Fruit fly (Drosophila melanogaster) whole organism, embryonic: ENCODE measurements around the gene Tasp1.

Experiments
- Atf-2 ChIP-seq: fragments of 200-800 bp; sonication (Bioruptor generic); optimal IDR thresholded peaks from 2 replicates; lab custom pipeline; 2016; ENCODE audit warnings: missing biosample characterization, missing genetic modification characterization
- Atf6 ChIP-seq: fragments of 200-800 bp; sonication (Bioruptor generic); IDR thresholded peaks from 2 replicates; pipeline ENCODE4 v1.3.6; 2022; ENCODE audit warnings: missing biosample characterization, missing genetic modification characterization
- CG11456 ChIP-seq: fragments of 200-800 bp; sonication (Bioruptor generic); IDR thresholded peaks from 3 replicates; pipeline ENCODE4 v1.3.6; 2022; ENCODE audit warnings: missing biosample characterization, missing genetic modification characterization
- CG11695 ChIP-seq: fragments of 200-800 bp; sonication (Bioruptor generic); IDR thresholded peaks from 3 replicates; pipeline ENCODE4 v1.3.6; 2022; ENCODE audit warnings: missing biosample characterization, missing genetic modification characterization
- CG12155 ChIP-seq: fragments of 200-800 bp; sonication (Bioruptor generic); optimal IDR thresholded peaks from 3 replicates; lab custom pipeline; 2016; ENCODE audit warnings: missing biosample characterization, missing genetic modification characterization
- CG12236 ChIP-seq: fragments of 200-800 bp; sonication (Bioruptor generic); optimal IDR thresholded peaks from 2 replicates; lab custom pipeline; 2016; ENCODE audit warnings: missing biosample characterization, missing genetic modification characterization
- CG12299 ChIP-seq: fragments of 200-800 bp; sonication (Bioruptor generic); optimal IDR thresholded peaks from 2 replicates; lab custom pipeline; 2018; ENCODE audit warnings: missing biosample characterization, mild to moderate bottlenecking, missing genetic modification characterization
- CG12744 ChIP-seq: fragments of 200-800 bp; sonication (Bioruptor generic); optimal IDR thresholded peaks from 2 replicates; lab custom pipeline; 2016; ENCODE audit warnings: missing biosample characterization, missing genetic modification characterization
- CG15696 ChIP-seq: fragments of 200-800 bp; sonication (Bioruptor generic); optimal IDR thresholded peaks from 2 replicates; lab custom pipeline; 2019; ENCODE audit warnings: missing biosample characterization, mild to moderate bottlenecking, missing genetic modification characterization, moderate library complexity
- CG16779 ChIP-seq: fragments of 200-800 bp; sonication (Bioruptor generic); IDR thresholded peaks from 2 replicates; pipeline ENCODE4 v1.3.6; 2022; ENCODE audit warnings: missing biosample characterization, missing genetic modification characterization
- CG16813 ChIP-seq: fragments of 200-800 bp; sonication (Bioruptor generic); IDR thresholded peaks from 3 replicates; pipeline ENCODE4 v1.3.6; 2022; ENCODE audit warnings: missing biosample characterization, missing genetic modification characterization; ENCODE audit not compliant: partially characterized antibody
- CG18011 ChIP-seq: fragments of 200-800 bp; sonication (Bioruptor generic); optimal IDR thresholded peaks from 2 replicates; lab custom pipeline; 2017; ENCODE audit warnings: missing biosample characterization, missing genetic modification characterization, mild to moderate bottlenecking, moderate library complexity, missing genotype
- CG2202 ChIP-seq: fragments of 200-800 bp; sonication (Bioruptor generic); optimal IDR thresholded peaks from 2 replicates; lab custom pipeline; 2018; ENCODE audit warnings: missing biosample characterization, mild to moderate bottlenecking, missing genetic modification characterization
- CG2875 ChIP-seq: fragments of 200-800 bp; sonication (Bioruptor generic); optimal IDR thresholded peaks from 2 replicates; lab custom pipeline; 2017; ENCODE audit warnings: missing biosample characterization, mild to moderate bottlenecking, missing genetic modification characterization, missing genetic modification reagents
- CG30020 ChIP-seq: fragments of 200-800 bp; optimal IDR thresholded peaks from 2 replicates; lab custom pipeline; 2019; ENCODE audit warnings: missing biosample characterization, mild to moderate bottlenecking, missing genetic modification characterization, moderate library complexity
- CG3726 ChIP-seq: fragments of 200-800 bp; sonication (Bioruptor generic); IDR thresholded peaks from 3 replicates; pipeline ENCODE4, ENCODE4 v1.3.6; 2022; ENCODE audit warnings: missing biosample characterization, missing genetic modification characterization
- CG4854 ChIP-seq: fragments of 200-800 bp; sonication (Bioruptor generic); optimal IDR thresholded peaks from 2 replicates; lab custom pipeline; 2016; ENCODE audit warnings: missing biosample characterization, missing genetic modification characterization, inconsistent platforms
- CG5953 ChIP-seq: fragments of 200-800 bp; sonication (Bioruptor generic); IDR thresholded peaks from 2 replicates; pipeline ENCODE4 v1.3.6; 2022; ENCODE audit warnings: missing biosample characterization, missing genetic modification characterization
- CG6254 ChIP-seq: fragments of 200-800 bp; sonication (Bioruptor generic); optimal IDR thresholded peaks from 3 replicates; lab custom pipeline; 2017; ENCODE audit warnings: mild to moderate bottlenecking, missing biosample characterization, missing genetic modification reagents, missing genetic modification characterization
- CG7928 ChIP-seq: fragments of 200-800 bp; sonication (Bioruptor generic); optimal IDR thresholded peaks from 2 replicates; lab custom pipeline; 2017; ENCODE audit warnings: missing biosample characterization, mild to moderate bottlenecking, missing genetic modification characterization
- CG9609 ChIP-seq: fragments of 200-800 bp; sonication (Bioruptor generic); optimal IDR thresholded peaks from 3 replicates; lab custom pipeline; 2016; ENCODE audit warnings: missing biosample characterization, missing genetic modification characterization
- CoRest ChIP-seq: fragments of 200-800 bp; sonication (Bioruptor generic); optimal IDR thresholded peaks from 3 replicates; lab custom pipeline; 2018; ENCODE audit warnings: missing biosample characterization, mild to moderate bottlenecking, missing genetic modification characterization, moderate library complexity
- Dfd ChIP-seq, 2 experiments: fragments of >200 bp; optimal IDR thresholded peaks; 2 replicates each; lab custom pipeline; 2017; ENCODE audit warnings: missing biosample characterization in 2 of 2, missing genetic modification characterization in 2 of 2
- E2f1 ChIP-seq: fragments of 200-800 bp; sonication (Bioruptor generic); IDR thresholded peaks from 2 replicates; pipeline ENCODE4 v1.3.6; 2022; ENCODE audit warnings: missing biosample characterization, missing genetic modification characterization
- HHEX ChIP-seq: fragments of 200-800 bp; sonication (Bioruptor generic); optimal IDR thresholded peaks from 3 replicates; lab custom pipeline; 2017; ENCODE audit warnings: missing biosample characterization, mild to moderate bottlenecking, missing genetic modification characterization, missing genetic modification reagents
- HLH54F ChIP-seq: fragments of 200-800 bp; sonication (Bioruptor generic); optimal IDR thresholded peaks from 3 replicates; lab custom pipeline; 2016; ENCODE audit warnings: missing biosample characterization, missing genetic modification characterization
- Hand ChIP-seq: fragments of 200-800 bp; sonication (Bioruptor generic); optimal IDR thresholded peaks from 2 replicates; lab custom pipeline; 2017; ENCODE audit warnings: mild to moderate bottlenecking, missing biosample characterization, missing genetic modification reagents, missing genetic modification characterization
- Hr3 ChIP-seq: fragments of 200-800 bp; sonication (Bioruptor generic); optimal IDR thresholded peaks from 3 replicates; lab custom pipeline; 2016; ENCODE audit warnings: missing biosample characterization, missing genetic modification characterization
- Lim3 ChIP-seq: fragments of 200-800 bp; sonication (Bioruptor generic); IDR thresholded peaks from 2 replicates; pipeline ENCODE4 v1.3.6; 2022; ENCODE audit warnings: missing biosample characterization, missing genetic modification characterization
- Lpt ChIP-seq: fragments of >200 bp; optimal IDR thresholded peaks from 2 replicates; lab custom pipeline; 2018; ENCODE audit warnings: missing biosample characterization, missing genetic modification characterization
- MBD-R2 ChIP-seq: fragments of 200-800 bp; sonication (Bioruptor generic); IDR thresholded peaks from 2 replicates; pipeline ENCODE4 v1.3.6; 2022; ENCODE audit warnings: missing biosample characterization, missing genetic modification characterization
- MESR4 ChIP-seq: fragments of 200-800 bp; sonication (Bioruptor generic); optimal IDR thresholded peaks from 2 replicates; lab custom pipeline; 2018; ENCODE audit warnings: missing biosample characterization, mild to moderate bottlenecking, missing genetic modification characterization, moderate library complexity
- MTF-1 ChIP-seq: fragments of 200-800 bp; sonication (Bioruptor generic); optimal IDR thresholded peaks from 2 replicates; lab custom pipeline; 2018; ENCODE audit warnings: missing biosample characterization, mild to moderate bottlenecking, missing genetic modification characterization, borderline replicate concordance
- NC2α ChIP-seq: fragments of 200-800 bp; sonication (Bioruptor generic); optimal IDR thresholded peaks from 2 replicates; lab custom pipeline; 2016; ENCODE audit warnings: missing biosample characterization, missing genetic modification characterization
- Oli ChIP-seq: fragments of 200-800 bp; sonication (Bioruptor generic); optimal IDR thresholded peaks from 2 replicates; lab custom pipeline; 2018; ENCODE audit warnings: missing biosample characterization, mild to moderate bottlenecking, missing genetic modification characterization, moderate library complexity
- Ptx1 ChIP-seq: fragments of 200-800 bp; sonication (Bioruptor generic); IDR thresholded peaks from 2 replicates; pipeline ENCODE4 v1.3.6; 2022; ENCODE audit warnings: missing biosample characterization, missing genetic modification characterization
- Usf ChIP-seq: fragments of 200-800 bp; sonication (Bioruptor generic); optimal IDR thresholded peaks from 2 replicates; lab custom pipeline; 2017; ENCODE audit warnings: missing genotype, missing biosample characterization, missing genetic modification characterization
- ac ChIP-seq: fragments of 200-800 bp; sonication (Bioruptor generic); optimal IDR thresholded peaks from 3 replicates; lab custom pipeline; 2017; ENCODE audit warnings: missing biosample characterization, mild to moderate bottlenecking, missing genetic modification characterization
- chinmo ChIP-seq: fragments of 200-800 bp; sonication (Bioruptor generic); IDR thresholded peaks from 4 replicates; pipeline ENCODE4 v1.3.6; 2022; ENCODE audit warnings: missing biosample characterization, missing genetic modification characterization; ENCODE audit not compliant: partially characterized antibody
- croc ChIP-seq: fragments of 200-800 bp; sonication (Bioruptor generic); conservative IDR thresholded peaks from 3 replicates; pipeline ENCODE4 v1.3.6; 2022; ENCODE audit warnings: missing biosample characterization, missing genetic modification characterization
- dmrt11E ChIP-seq: fragments of 200-800 bp; sonication (Bioruptor generic); optimal IDR thresholded peaks from 3 replicates; lab custom pipeline; 2018; ENCODE audit warnings: missing biosample characterization, mild to moderate bottlenecking, missing genetic modification characterization, moderate library complexity
- esg ChIP-seq: fragments of 200-800 bp; sonication (Bioruptor generic); conservative IDR thresholded peaks from 2 replicates; pipeline ENCODE4 v1.3.6; 2022; ENCODE audit warnings: missing biosample characterization, missing genetic modification characterization
- fru ChIP-seq: fragments of >200 bp; optimal IDR thresholded peaks from 2 replicates; lab custom pipeline; 2017
- hth ChIP-seq: fragments of >200 bp; optimal IDR thresholded peaks from 2 replicates; lab custom pipeline; 2017; ENCODE audit warnings: inconsistent platforms
- mam ChIP-seq: fragments of 200-800 bp; sonication (Bioruptor generic); optimal IDR thresholded peaks from 3 replicates; lab custom pipeline; 2016; ENCODE audit warnings: missing biosample characterization, missing genetic modification characterization
- nmo ChIP-seq: fragments of 200-800 bp; sonication (Bioruptor generic); optimal IDR thresholded peaks from 2 replicates; lab custom pipeline; 2018; ENCODE audit warnings: missing biosample characterization, mild to moderate bottlenecking, missing genetic modification characterization, moderate library complexity
- nom ChIP-seq: fragments of 200-800 bp; sonication (Bioruptor generic); optimal IDR thresholded peaks from 2 replicates; lab custom pipeline; 2017; ENCODE audit warnings: missing biosample characterization, missing genetic modification characterization, mild to moderate bottlenecking, moderate library complexity, missing genetic modification reagents
- pnt ChIP-seq: fragments of 200-800 bp; sonication (Bioruptor generic); optimal IDR thresholded peaks from 3 replicates; lab custom pipeline; 2016; ENCODE audit warnings: missing biosample characterization, missing genetic modification characterization
- ro ChIP-seq: fragments of 200-800 bp; sonication (Bioruptor generic); IDR thresholded peaks from 2 replicates; pipeline ENCODE4 v1.3.6; 2022; ENCODE audit warnings: missing biosample characterization, missing genetic modification characterization
- seq ChIP-seq: fragments of 200-800 bp; sonication (Bioruptor generic); IDR thresholded peaks from 2 replicates; pipeline ENCODE4 v1.3.6; 2022; ENCODE audit warnings: missing biosample characterization, missing genetic modification characterization
- trem ChIP-seq: fragments of 200-800 bp; optimal IDR thresholded peaks from 3 replicates; lab custom pipeline; 2019; ENCODE audit warnings: missing biosample characterization, mild to moderate bottlenecking, missing genetic modification characterization, moderate library complexity

The Tasp1 gene

DNA sequence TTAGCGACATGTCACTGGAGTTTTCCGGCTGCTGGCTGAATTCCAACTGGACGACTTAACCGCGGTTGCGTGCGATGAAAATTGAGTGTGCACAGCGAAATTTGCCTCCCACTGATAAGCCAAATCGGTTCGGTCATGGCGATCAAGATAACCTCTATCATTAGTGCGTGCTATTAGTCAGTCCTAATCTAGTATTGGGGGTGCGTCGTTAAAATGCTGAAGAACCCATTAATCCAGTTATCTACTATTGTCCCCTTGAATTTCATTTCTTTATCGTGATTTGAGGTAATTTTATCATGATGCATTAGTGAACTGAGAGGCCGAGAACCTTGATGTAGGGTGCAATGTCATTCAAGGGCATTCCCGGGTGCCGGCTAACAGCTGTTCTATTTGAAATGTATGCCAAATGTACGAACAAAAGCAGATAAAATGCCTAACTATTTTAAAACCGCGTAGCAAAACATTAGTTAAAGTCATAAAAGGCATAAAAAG, 41.2 kb upstream of the Tasp1 start, which contains the start of gene Pgm1 (continued):
- TF ChIP-seq CG11695, result peak; percentile 68
- TF ChIP-seq E2f1 (GFP tag; lab: Robert Waterston, UW), result peak; percentile 74
- peak; percentile 69 for TF ChIP-seq CG2875 (GFP tag; lab: Kevin White, UChicago)
- no peak for TF ChIP-seq CG7928 (GFP tag; lab: Kevin White, UChicago)
- peak; percentile 83 for TF ChIP-seq nom (GFP tag; lab: Kevin White, UChicago)
- peak; percentile 77 for TF ChIP-seq Hand (GFP tag; lab: Kevin White, UChicago)
- TF ChIP-seq CG2202 (tag; lab: Kevin White, UChicago), result peak; percentile 54
- TF ChIP-seq nmo (GFP tag; lab: Kevin White, UChicago), result peak; percentile 82
- peak; percentile 45 for TF ChIP-seq CG6254 (GFP tag; lab: Kevin White, UChicago)
- peak; percentile 54 for TF ChIP-seq trem
- peak; percentile 82 for TF ChIP-seq Ptx1
- TF ChIP-seq ac (GFP tag; lab: Kevin White, UChicago), result peak; percentile 69
- peak; percentile 90 for TF ChIP-seq mam (GFP tag; lab: Kevin White, UChicago)
- no peak for TF ChIP-seq CG30020
- TF ChIP-seq CG3726 (GFP tag; lab: Robert Waterston, UW), result peak; percentile 68
- TF ChIP-seq CG9609 (GFP tag; lab: Kevin White, UChicago), result peak; percentile 89
- TF ChIP-seq NC2α (GFP tag; lab: Kevin White, UChicago), result peak; percentile 79
- peak; percentile 80 for TF ChIP-seq Hr3
- no peak for TF ChIP-seq ro (GFP tag; lab: Robert Waterston, UW)
- peak; percentile 85 for TF ChIP-seq Oli
- peak; percentile 21; the same call in 1 of the 2 replicates for TF ChIP-seq Lim3 (GFP tag; lab: Robert Waterston, UW)
- peak; percentile 41 for TF ChIP-seq CG15696
- TF ChIP-seq CoRest, result peak; percentile 71
- TF ChIP-seq seq, result peak; percentile 70
- TF ChIP-seq Dfd (GFP tag; optimal IDR thresholded peaks at IDR 0.05; lab: Kevin White, UChicago), result no peak
- no peak for TF ChIP-seq fru (lab: Kevin White, UChicago)
- peak; percentile 89 for TF ChIP-seq Atf-2 (GFP tag; lab: Kevin White, UChicago)
- TF ChIP-seq CG18011 (GFP tag; lab: Kevin White, UChicago), result peak; percentile 45
- TF ChIP-seq MESR4 (GFP tag; lab: Kevin White, UChicago), result peak; percentile 42
- TF ChIP-seq CG11456, result peak; percentile 82
- TF ChIP-seq HLH54F (GFP tag; lab: Kevin White, UChicago), result peak; percentile 87
- TF ChIP-seq MTF-1 (GFP tag; lab: Kevin White, UChicago), result no peak
- TF ChIP-seq chinmo (GFP tag; lab: Robert Waterston, UW), result 0 out of 4 replicates have a peak, but pooled peaks have one; percentile 24
- peak; percentile 60; the same call in 1 of the 2 replicates for TF ChIP-seq CG5953
- peak; percentile 69 for TF ChIP-seq dmrt11E (tag; lab: Kevin White, UChicago)
- TF ChIP-seq pnt, result peak; percentile 83
- TF ChIP-seq Atf6, result peak; percentile 77
- peak; percentile 44 for TF ChIP-seq croc (GFP tag; lab: Robert Waterston, UW)
- peak; percentile 84 for TF ChIP-seq HHEX (GFP tag; lab: Kevin White, UChicago)
- TF ChIP-seq CG16813 (GFP tag; lab: Robert Waterston, UW), result no peak
- no peak for TF ChIP-seq hth (lab: Kevin White, UChicago)
- no peak for TF ChIP-seq Lpt (GFP tag; lab: Kevin White, UChicago)
- TF ChIP-seq CG12155, result peak; percentile 88
- peak; percentile 81 for TF ChIP-seq CG12236 (GFP tag; lab: Kevin White, UChicago)
- peak; percentile 82 for TF ChIP-seq CG12744 (GFP tag; lab: Kevin White, UChicago)
- peak; percentile 57 for TF ChIP-seq Usf
- peak; percentile 72 for TF ChIP-seq CG4854
- TF ChIP-seq esg (GFP tag; lab: Robert Waterston, UW), result peak; percentile 78
- TF ChIP-seq CG16779, result peak; percentile 74
- peak; percentile 69 for TF ChIP-seq CG12299
- peak; percentile 64; the same call in 1 of the 2 replicates for TF ChIP-seq MBD-R2 (GFP tag; lab: Robert Waterston, UW)
